Fruit fly (Drosophila melanogaster) whole organism, embryonic: ENCODE results near the gene Ppi1.
A peak's percentile ranks its signal among the peaks of the same experiment; 100 is the strongest.

ENCODE experiments used
- B-H1 ChIP-seq: fragments of 200-800 bp; sonication (Bioruptor generic); IDR thresholded peaks from 3 replicates; pipeline ENCODE4 v1.3.6; 2022; ENCODE audit warnings: missing biosample characterization, missing genetic modification characterization
- CG10543 ChIP-seq: fragments of 200-800 bp; sonication (Bioruptor generic); optimal IDR thresholded peaks from 3 replicates; lab custom pipeline; 2017; ENCODE audit warnings: missing biosample characterization, mild to moderate bottlenecking, missing genetic modification characterization, moderate library complexity
- CG10565 ChIP-seq: fragments of 200-800 bp; sonication (Bioruptor generic); optimal IDR thresholded peaks from 3 replicates; lab custom pipeline; 2016; ENCODE audit warnings: missing biosample characterization, mild to moderate bottlenecking, missing genetic modification characterization
- CG12769 ChIP-seq: fragments of 200-800 bp; sonication (Bioruptor generic); optimal IDR thresholded peaks from 2 replicates; lab custom pipeline; 2019; ENCODE audit warnings: missing biosample characterization, mild to moderate bottlenecking, missing genetic modification characterization, moderate library complexity
- CG13424 ChIP-seq: fragments of 200-800 bp; sonication (Bioruptor generic); optimal IDR thresholded peaks from 2 replicates; lab custom pipeline; 2019; ENCODE audit warnings: missing biosample characterization, mild to moderate bottlenecking, missing genetic modification characterization, moderate library complexity
- CG15479 ChIP-seq: fragments of 200-800 bp; sonication (Bioruptor generic); optimal IDR thresholded peaks from 3 replicates; lab custom pipeline; 2019; ENCODE audit warnings: missing biosample characterization, mild to moderate bottlenecking, missing genetic modification characterization, moderate library complexity
- CG16863 ChIP-seq: fragments of 200-800 bp; sonication (Bioruptor generic); optimal IDR thresholded peaks from 3 replicates; lab custom pipeline; 2016; ENCODE audit warnings: missing biosample characterization, missing genetic modification characterization
- CG1792 ChIP-seq: fragments of 200-800 bp; sonication (Bioruptor generic); optimal IDR thresholded peaks from 2 replicates; lab custom pipeline; 2016; ENCODE audit warnings: missing biosample characterization, missing genetic modification characterization
- CG18476 ChIP-seq: fragments of 200-800 bp; sonication (Bioruptor generic); optimal IDR thresholded peaks from 2 replicates; lab custom pipeline; 2016; ENCODE audit warnings: missing biosample characterization, mild to moderate bottlenecking, missing genetic modification characterization
- CG2875 ChIP-seq: fragments of 200-800 bp; sonication (Bioruptor generic); optimal IDR thresholded peaks from 2 replicates; lab custom pipeline; 2017; ENCODE audit warnings: missing biosample characterization, mild to moderate bottlenecking, missing genetic modification characterization, missing genetic modification reagents
- CG30020 ChIP-seq: fragments of 200-800 bp; optimal IDR thresholded peaks from 2 replicates; lab custom pipeline; 2019; ENCODE audit warnings: missing biosample characterization, mild to moderate bottlenecking, missing genetic modification characterization, moderate library complexity
- CG30403 ChIP-seq: fragments of 200-800 bp; sonication (Bioruptor generic); optimal IDR thresholded peaks from 3 replicates; lab custom pipeline; 2016; ENCODE audit warnings: missing biosample characterization, missing genetic modification characterization
- CG31365 ChIP-seq: fragments of 200-800 bp; sonication (Bioruptor generic); optimal IDR thresholded peaks from 2 replicates; lab custom pipeline; 2018; ENCODE audit warnings: missing biosample characterization, mild to moderate bottlenecking, missing genetic modification characterization
- CG4328 ChIP-seq: fragments of 200-800 bp; sonication (Bioruptor generic); optimal IDR thresholded peaks from 3 replicates; lab custom pipeline; 2017; ENCODE audit warnings: missing biosample characterization, missing genetic modification reagents, missing genetic modification characterization
- CG4360 ChIP-seq: fragments of 200-800 bp; sonication (Bioruptor generic); IDR thresholded peaks from 2 replicates; pipeline ENCODE4 v1.3.6; 2022; ENCODE audit warnings: missing biosample characterization, missing genetic modification characterization
- CG6254 ChIP-seq: fragments of 200-800 bp; sonication (Bioruptor generic); optimal IDR thresholded peaks from 3 replicates; lab custom pipeline; 2017; ENCODE audit warnings: mild to moderate bottlenecking, missing biosample characterization, missing genetic modification reagents, missing genetic modification characterization
- CG7556 ChIP-seq: fragments of 200-800 bp; sonication (Bioruptor generic); optimal IDR thresholded peaks from 2 replicates; lab custom pipeline; 2017; ENCODE audit warnings: missing biosample characterization, mild to moderate bottlenecking, missing genetic modification characterization
- CG9609 ChIP-seq: fragments of 200-800 bp; sonication (Bioruptor generic); optimal IDR thresholded peaks from 3 replicates; lab custom pipeline; 2016; ENCODE audit warnings: missing biosample characterization, missing genetic modification characterization
- CrebB ChIP-seq: fragments of 200-800 bp; sonication (Bioruptor generic); optimal IDR thresholded peaks from 3 replicates; lab custom pipeline; 2018; ENCODE audit warnings: missing biosample characterization, mild to moderate bottlenecking, missing genetic modification characterization
- D19B ChIP-seq: fragments of 200-800 bp; sonication (Bioruptor generic); optimal IDR thresholded peaks from 2 replicates; lab custom pipeline; 2017; ENCODE audit warnings: missing biosample characterization, mild to moderate bottlenecking, missing genetic modification characterization
- Dad ChIP-seq: fragments of 200-800 bp; sonication (Bioruptor generic); optimal IDR thresholded peaks from 3 replicates; lab custom pipeline; 2016; ENCODE audit warnings: missing biosample characterization, missing genetic modification characterization
- Dek ChIP-seq: fragments of 200-800 bp; sonication (Bioruptor generic); optimal IDR thresholded peaks from 3 replicates; lab custom pipeline; 2019; ENCODE audit warnings: missing biosample characterization, mild to moderate bottlenecking, missing genetic modification characterization, moderate library complexity
- Eip74EF ChIP-seq, 2 experiments: fragments of 200-800 bp in 1 of 2; fragments of >200 bp in 1 of 2; sonication (Bioruptor generic) in 1 of 2; optimal IDR thresholded peaks; 2 replicates each; lab custom pipeline; 2017 to 2019; ENCODE audit warnings: missing biosample characterization in 2 of 2, missing genetic modification characterization in 2 of 2, mild to moderate bottlenecking in 1 of 2, moderate library complexity in 1 of 2
- H15 ChIP-seq: fragments of 200-800 bp; sonication (Bioruptor generic); IDR thresholded peaks from 3 replicates; pipeline ENCODE4 v1.3.6; 2022; ENCODE audit warnings: missing biosample characterization, missing genetic modification characterization
- H2.0 ChIP-seq: fragments of 200-800 bp; sonication (Bioruptor generic); IDR thresholded peaks from 2 replicates; pipeline ENCODE4 v1.3.6; 2022; ENCODE audit warnings: missing biosample characterization, missing genetic modification characterization
- Hmr ChIP-seq: fragments of 200-800 bp; sonication (Bioruptor generic); optimal IDR thresholded peaks from 3 replicates; lab custom pipeline; 2017; ENCODE audit warnings: mild to moderate bottlenecking, missing biosample characterization, missing genetic modification reagents, missing genetic modification characterization
- Kr ChIP-seq: fragments of 200-800 bp; sonication (Bioruptor generic); optimal IDR thresholded peaks from 2 replicates; lab custom pipeline; 2017; ENCODE audit warnings: missing biosample characterization, mild to moderate bottlenecking, missing genetic modification characterization
- Lpt ChIP-seq: fragments of >200 bp; optimal IDR thresholded peaks from 2 replicates; lab custom pipeline; 2018; ENCODE audit warnings: missing biosample characterization, missing genetic modification characterization
- Neu2 ChIP-seq: fragments of 200-800 bp; sonication (Bioruptor generic); optimal IDR thresholded peaks from 3 replicates; lab custom pipeline; 2016; ENCODE audit warnings: missing biosample characterization, missing genetic modification characterization, borderline replicate concordance
- Oaz ChIP-seq: fragments of 200-800 bp; sonication (Bioruptor generic); IDR thresholded peaks from 2 replicates; pipeline ENCODE4 v1.3.6; 2022; ENCODE audit warnings: missing biosample characterization, missing genetic modification characterization
- Ravus ChIP-seq: fragments of 200-800 bp; sonication (Bioruptor generic); IDR thresholded peaks from 2 replicates; pipeline ENCODE4 v1.3.6; 2022; ENCODE audit warnings: missing biosample characterization, missing genetic modification characterization
- Rx ChIP-seq: fragments of 200-800 bp; sonication (Bioruptor generic); IDR thresholded peaks from 2 replicates; pipeline ENCODE4 v1.3.6; 2022; ENCODE audit warnings: missing biosample characterization, missing genetic modification characterization
- Spps ChIP-seq: fragments of 200-800 bp; sonication (Bioruptor generic); optimal IDR thresholded peaks from 2 replicates; lab custom pipeline; 2018; ENCODE audit warnings: missing biosample characterization, mild to moderate bottlenecking, missing genetic modification characterization
- cad ChIP-seq: fragments of >200 bp; optimal IDR thresholded peaks from 2 replicates; lab custom pipeline; 2017; ENCODE audit warnings: missing biosample characterization, missing genetic modification characterization
- disco-r ChIP-seq: fragments of 200-800 bp; sonication (Bioruptor generic); optimal IDR thresholded peaks from 2 replicates; lab custom pipeline; 2016; ENCODE audit warnings: missing biosample characterization, missing genetic modification characterization
- dm ChIP-seq: fragments of 200-800 bp; sonication (Bioruptor generic); optimal IDR thresholded peaks from 3 replicates; lab custom pipeline; 2016; ENCODE audit warnings: missing biosample characterization, missing genetic modification characterization
- emc ChIP-seq: fragments of 200-800 bp; sonication (Bioruptor generic); optimal IDR thresholded peaks from 2 replicates; lab custom pipeline; 2016; ENCODE audit warnings: missing biosample characterization, missing genetic modification characterization
- en ChIP-seq: fragments of 200-800 bp; sonication (Bioruptor generic); optimal IDR thresholded peaks from 2 replicates; lab custom pipeline; 2016; ENCODE audit warnings: missing biosample characterization, missing genetic modification characterization
- eyg ChIP-seq: fragments of 200-800 bp; sonication (Bioruptor generic); optimal IDR thresholded peaks from 3 replicates; lab custom pipeline; 2016; ENCODE audit warnings: missing biosample characterization, missing genetic modification characterization
- grau ChIP-seq: fragments of 200-800 bp; optimal IDR thresholded peaks from 3 replicates; lab custom pipeline; 2019; ENCODE audit warnings: missing biosample characterization, mild to moderate bottlenecking, missing genetic modification characterization, moderate library complexity
- gsb-n ChIP-seq: fragments of 200-800 bp; sonication (Bioruptor generic); optimal IDR thresholded peaks from 3 replicates; lab custom pipeline; 2018; ENCODE audit warnings: missing biosample characterization, mild to moderate bottlenecking, missing genetic modification characterization
- kah ChIP-seq: fragments of 200-800 bp; sonication (Bioruptor generic); optimal IDR thresholded peaks from 2 replicates; lab custom pipeline; 2018; ENCODE audit warnings: missing biosample characterization, mild to moderate bottlenecking, missing genetic modification characterization
- maf-S ChIP-seq: fragments of 200-800 bp; sonication (Bioruptor generic); optimal IDR thresholded peaks from 2 replicates; lab custom pipeline; 2016; ENCODE audit warnings: missing biosample characterization, missing genetic modification characterization
- pho ChIP-seq: fragments of 200-800 bp; sonication (Bioruptor generic); optimal IDR thresholded peaks from 2 replicates; lab custom pipeline; 2016; ENCODE audit warnings: missing biosample characterization, missing genetic modification characterization
- ranshi ChIP-seq: fragments of 200-800 bp; sonication (Bioruptor generic); IDR thresholded peaks from 2 replicates; pipeline ENCODE4 v1.3.6; 2022; ENCODE audit warnings: missing biosample characterization, missing genetic modification characterization
- repo ChIP-seq: fragments of 200-800 bp; sonication (Bioruptor generic); optimal IDR thresholded peaks from 2 replicates; lab custom pipeline; 2016; ENCODE audit warnings: missing biosample characterization, missing genetic modification characterization
- slbo ChIP-seq: fragments of 200-800 bp; sonication (Bioruptor generic); IDR thresholded peaks from 2 replicates; pipeline ENCODE4 v1.3.6; 2022; ENCODE audit warnings: missing biosample characterization, missing genetic modification characterization
- trem ChIP-seq: fragments of 200-800 bp; optimal IDR thresholded peaks from 3 replicates; lab custom pipeline; 2019; ENCODE audit warnings: missing biosample characterization, mild to moderate bottlenecking, missing genetic modification characterization, moderate library complexity

Gene Ppi1

dm6 chr3R:30092700-30093044 is 36.2 kb downstream of the Ppi1 start (continued):
- TF ChIP-seq CG30403 (GFP tag; lab: Kevin White, UChicago) (peak; percentile 90), CG6254 (peak; percentile 75), trem (tag; lab: Kevin White, UChicago) (peak; percentile 66), disco-r (GFP tag; lab: Kevin White, UChicago) (peak; percentile 75), Rx (GFP tag; lab: Robert Waterston, UW) (peak; percentile 74), CG10565 (GFP tag; lab: Kevin White, UChicago) (peak; percentile 28), Kr (GFP tag; lab: Kevin White, UChicago) (no peak), CG16863 (GFP tag; lab: Kevin White, UChicago) (peak; percentile 79), maf-S (GFP tag; lab: Kevin White, UChicago) (peak; percentile 88), H15 (GFP tag; lab: Robert Waterston, UW) (peak; percentile 88), CG31365 (tag; lab: Kevin White, UChicago) (peak; percentile 51), CG4360 (GFP tag; lab: Robert Waterston, UW) (peak; percentile 36; the same call in 1 of the 2 replicates), Neu2 (GFP tag; lab: Kevin White, UChicago) (no peak)

dm6 chr3R:30091795-30092699 is 36.9 kb downstream of the Ppi1 start:
- TF ChIP-seq ranshi (GFP tag; lab: Robert Waterston, UW) (no peak), CG10543 (peak; percentile 13), emc (no peak), CG15479 (no peak), Dek (no peak), H2.0 (no peak), CG7556 (GFP tag; lab: Kevin White, UChicago) (no peak), CG9609 (GFP tag; lab: Kevin White, UChicago) (no peak), Hmr (GFP tag; lab: Kevin White, UChicago) (no peak), dm (GFP tag; lab: Kevin White, UChicago) (no peak), CrebB (tag; lab: Kevin White, UChicago) (no peak), CG12769 (tag; lab: Kevin White, UChicago) (peak; percentile 81), CG18476 (GFP tag; lab: Kevin White, UChicago) (no peak), Oaz (GFP tag; lab: Robert Waterston, UW) (no peak), CG13424 (tag; lab: Kevin White, UChicago) (no peak), Kr (GFP tag; lab: Kevin White, UChicago) (no peak), grau (tag; lab: Kevin White, UChicago) (no peak), Eip74EF (GFP tag; optimal IDR thresholded peaks at IDR 0.05; lab: Kevin White, UChicago) (no peak), CG30020 (tag; lab: Kevin White, UChicago) (no peak), Lpt (no peak), en (GFP tag; lab: Kevin White, UChicago) (no peak), cad (GFP tag; lab: Kevin White, UChicago) (no peak), repo (GFP tag; lab: Kevin White, UChicago) (no peak), gsb-n (no peak), CG1792 (no peak), B-H1 (GFP tag; lab: Robert Waterston, UW) (no peak), CG4360 (GFP tag; lab: Robert Waterston, UW) (no peak), slbo (GFP tag; lab: Robert Waterston, UW) (no peak), Spps (tag; lab: Kevin White, UChicago) (no peak), pho (GFP tag; lab: Kevin White, UChicago) (no peak), kah (GFP tag; lab: Kevin White, UChicago) (no peak), Dad (GFP tag; lab: Kevin White, UChicago) (no peak), D19B (GFP tag; lab: Kevin White, UChicago) (peak; percentile 91), CG4328 (peak; percentile 53), CG2875 (GFP tag; lab: Kevin White, UChicago) (no peak), Ravus (GFP tag; lab: Robert Waterston, UW) (no peak), eyg (GFP tag; lab: Kevin White, UChicago) (no peak)
